Fruit fly (Drosophila melanogaster) whole organism, embryonic: ENCODE data around the gene Fign.

Experiments
- B-H1 ChIP-seq: fragments of 200-800 bp; sonication (Bioruptor generic); IDR thresholded peaks from 3 replicates; pipeline ENCODE4 v1.3.6; 2022; ENCODE audit warnings: missing biosample characterization, missing genetic modification characterization
- BEAF-32 ChIP-seq: fragments of 200-800 bp; sonication (Bioruptor generic); optimal IDR thresholded peaks from 3 replicates; lab custom pipeline; 2017; ENCODE audit warnings: missing biosample characterization, missing genetic modification characterization, mild to moderate bottlenecking, moderate library complexity, missing genetic modification reagents
- BtbVII ChIP-seq: fragments of 200-800 bp; sonication (Bioruptor generic); optimal IDR thresholded peaks from 3 replicates; lab custom pipeline; 2017; ENCODE audit warnings: missing biosample characterization, mild to moderate bottlenecking, missing genetic modification characterization
- CG10274 ChIP-seq: fragments of 200-800 bp; sonication (Bioruptor generic); optimal IDR thresholded peaks from 3 replicates; lab custom pipeline; 2017; ENCODE audit warnings: missing biosample characterization, mild to moderate bottlenecking, missing genetic modification characterization
- CG10366 ChIP-seq: fragments of 200-800 bp; sonication (Bioruptor generic); IDR thresholded peaks from 2 replicates; pipeline ENCODE4 v1.3.6; 2022; ENCODE audit warnings: missing biosample characterization, missing genetic modification characterization
- CG10565 ChIP-seq: fragments of 200-800 bp; sonication (Bioruptor generic); optimal IDR thresholded peaks from 3 replicates; lab custom pipeline; 2016; ENCODE audit warnings: missing biosample characterization, mild to moderate bottlenecking, missing genetic modification characterization
- CG11695 ChIP-seq: fragments of 200-800 bp; sonication (Bioruptor generic); IDR thresholded peaks from 3 replicates; pipeline ENCODE4 v1.3.6; 2022; ENCODE audit warnings: missing biosample characterization, missing genetic modification characterization
- CG11723 ChIP-seq: fragments of 200-800 bp; sonication (Bioruptor generic); optimal IDR thresholded peaks from 2 replicates; lab custom pipeline; 2017; ENCODE audit warnings: missing biosample characterization, mild to moderate bottlenecking, missing genetic modification characterization
- CG13775 ChIP-seq: fragments of 200-800 bp; sonication (Bioruptor generic); optimal IDR thresholded peaks from 3 replicates; lab custom pipeline; 2017; ENCODE audit warnings: missing biosample characterization, mild to moderate bottlenecking, missing genetic modification characterization
- CG15514 ChIP-seq: fragments of 200-800 bp; sonication (Bioruptor generic); optimal IDR thresholded peaks from 3 replicates; lab custom pipeline; 2017; ENCODE audit warnings: missing biosample characterization, missing genetic modification characterization, mild to moderate bottlenecking, moderate library complexity, missing genetic modification reagents
- CG16815 ChIP-seq: fragments of 200-800 bp; sonication (Bioruptor generic); optimal IDR thresholded peaks from 3 replicates; lab custom pipeline; 2017; ENCODE audit warnings: missing biosample characterization, mild to moderate bottlenecking, missing genetic modification characterization
- CG17802 ChIP-seq: fragments of 200-800 bp; sonication (Bioruptor generic); optimal IDR thresholded peaks from 2 replicates; lab custom pipeline; 2018; ENCODE audit warnings: missing biosample characterization, mild to moderate bottlenecking, missing genetic modification characterization, moderate library complexity
- CG18262 ChIP-seq: fragments of 200-800 bp; optimal IDR thresholded peaks from 3 replicates; lab custom pipeline; 2019; ENCODE audit warnings: missing biosample characterization, mild to moderate bottlenecking, missing genetic modification characterization, moderate library complexity
- CG18476 ChIP-seq: fragments of 200-800 bp; sonication (Bioruptor generic); optimal IDR thresholded peaks from 2 replicates; lab custom pipeline; 2016; ENCODE audit warnings: missing biosample characterization, mild to moderate bottlenecking, missing genetic modification characterization
- CG30431 ChIP-seq: fragments of 200-800 bp; sonication (Bioruptor generic); optimal IDR thresholded peaks from 2 replicates; lab custom pipeline; 2017; ENCODE audit warnings: missing biosample characterization, missing genetic modification characterization
- CG34376 ChIP-seq: fragments of 200-800 bp; sonication (Bioruptor generic); optimal IDR thresholded peaks from 2 replicates; lab custom pipeline; 2018; ENCODE audit warnings: missing biosample characterization, mild to moderate bottlenecking, missing genetic modification characterization
- CG4730 ChIP-seq: fragments of 200-800 bp; sonication (Bioruptor generic); IDR thresholded peaks from 2 replicates; pipeline ENCODE4 v1.3.6; 2022; ENCODE audit warnings: missing biosample characterization, missing genetic modification characterization
- CG4820 ChIP-seq: fragments of 200-800 bp; sonication (Bioruptor generic); optimal IDR thresholded peaks from 3 replicates; lab custom pipeline; 2016; ENCODE audit warnings: missing biosample characterization, missing genetic modification characterization
- CG6654 ChIP-seq: fragments of 200-800 bp; sonication (Bioruptor generic); optimal IDR thresholded peaks from 2 replicates; lab custom pipeline; 2017; ENCODE audit warnings: missing biosample characterization, mild to moderate bottlenecking, missing genetic modification characterization
- CG6689 ChIP-seq: fragments of 200-800 bp; sonication (Bioruptor generic); IDR thresholded peaks from 2 replicates; pipeline ENCODE4 v1.3.6; 2022; ENCODE audit warnings: missing biosample characterization, missing genetic modification characterization
- CG7786 ChIP-seq: fragments of 200-800 bp; sonication (Bioruptor generic); optimal IDR thresholded peaks from 2 replicates; lab custom pipeline; 2016; ENCODE audit warnings: missing biosample characterization, missing genetic modification characterization
- CG7839 ChIP-seq: fragments of 200-800 bp; sonication (Bioruptor generic); optimal IDR thresholded peaks from 3 replicates; lab custom pipeline; 2018; ENCODE audit warnings: missing biosample characterization, mild to moderate bottlenecking, missing genetic modification characterization, moderate library complexity
- CG7987 ChIP-seq: fragments of 200-800 bp; sonication (Bioruptor generic); optimal IDR thresholded peaks from 2 replicates; lab custom pipeline; 2018; ENCODE audit warnings: missing biosample characterization, mild to moderate bottlenecking, missing genetic modification characterization, moderate library complexity
- Dfd ChIP-seq, 2 experiments: fragments of >200 bp; optimal IDR thresholded peaks; 2 replicates each; lab custom pipeline; 2017; ENCODE audit warnings: missing biosample characterization in 2 of 2, missing genetic modification characterization in 2 of 2
- Hr78 ChIP-seq, 2 experiments: fragments of 200-800 bp in 1 of 2; fragments of >200 bp in 1 of 2; sonication (Bioruptor generic) in 1 of 2; optimal IDR thresholded peaks; 2 replicates each; lab custom pipeline; 2017 to 2019; ENCODE audit warnings: missing biosample characterization in 2 of 2, missing genetic modification characterization in 2 of 2, mild to moderate bottlenecking in 1 of 2, moderate library complexity in 1 of 2
- Med ChIP-seq: fragments of 200-800 bp; sonication (Bioruptor generic); peaks from one replicate; lab custom pipeline; 2016; ENCODE audit warnings: missing biosample characterization, missing genetic modification characterization, mild to moderate bottlenecking, inconsistent platforms, moderate library complexity
- Oli ChIP-seq: fragments of 200-800 bp; sonication (Bioruptor generic); optimal IDR thresholded peaks from 2 replicates; lab custom pipeline; 2018; ENCODE audit warnings: missing biosample characterization, mild to moderate bottlenecking, missing genetic modification characterization, moderate library complexity
- Ravus ChIP-seq: fragments of 200-800 bp; sonication (Bioruptor generic); IDR thresholded peaks from 2 replicates; pipeline ENCODE4 v1.3.6; 2022; ENCODE audit warnings: missing biosample characterization, missing genetic modification characterization
- Sox100B ChIP-seq: fragments of 200-800 bp; sonication (Bioruptor generic); optimal IDR thresholded peaks from 3 replicates; lab custom pipeline; 2018; ENCODE audit warnings: missing biosample characterization, mild to moderate bottlenecking, missing genetic modification characterization
- Stat92E ChIP-seq, 3 experiments: fragments of >200 bp in 2 of 3; fragments of 200-800 bp in 1 of 3; sonication (Bioruptor generic) in 1 of 3; optimal IDR thresholded peaks; 2 replicates each; lab custom pipeline; 2017 to 2019; ENCODE audit warnings: missing biosample characterization in 3 of 3, missing genetic modification characterization in 3 of 3, mild to moderate bottlenecking in 1 of 3, moderate library complexity in 1 of 3
- Vsx1 ChIP-seq: fragments of 200-800 bp; sonication (Bioruptor generic); optimal IDR thresholded peaks from 2 replicates; lab custom pipeline; 2017; ENCODE audit warnings: missing biosample characterization, mild to moderate bottlenecking, missing genetic modification characterization, missing genetic modification reagents
- ac ChIP-seq: fragments of 200-800 bp; sonication (Bioruptor generic); optimal IDR thresholded peaks from 3 replicates; lab custom pipeline; 2017; ENCODE audit warnings: missing biosample characterization, mild to moderate bottlenecking, missing genetic modification characterization
- ara ChIP-seq: fragments of 200-800 bp; sonication (Bioruptor generic); IDR thresholded peaks from 2 replicates; pipeline ENCODE4 v1.3.6; 2022; ENCODE audit warnings: missing biosample characterization, missing genetic modification characterization
- bowl ChIP-seq: fragments of 200-800 bp; sonication (Bioruptor generic); IDR thresholded peaks from 2 replicates; pipeline ENCODE4 v1.3.6; 2022; ENCODE audit warnings: missing biosample characterization, missing genetic modification characterization
- ci ChIP-seq: fragments of 200-800 bp; sonication (Bioruptor generic); IDR thresholded peaks from 3 replicates; pipeline ENCODE4 v1.3.6; 2022; ENCODE audit warnings: missing biosample characterization, missing genetic modification characterization
- dati ChIP-seq: fragments of 200-800 bp; sonication (Bioruptor generic); IDR thresholded peaks from 2 replicates; pipeline ENCODE4 v1.3.6; 2022; ENCODE audit warnings: missing biosample characterization, missing genetic modification characterization
- en ChIP-seq: fragments of 200-800 bp; sonication (Bioruptor generic); optimal IDR thresholded peaks from 2 replicates; lab custom pipeline; 2016; ENCODE audit warnings: missing biosample characterization, missing genetic modification characterization
- gcm2 ChIP-seq: fragments of 200-800 bp; sonication (Bioruptor generic); optimal IDR thresholded peaks from 2 replicates; lab custom pipeline; 2016; ENCODE audit warnings: missing biosample characterization, missing genetic modification characterization
- inv ChIP-seq: fragments of 200-800 bp; sonication (Bioruptor generic); IDR thresholded peaks from 2 replicates; pipeline ENCODE4 v1.3.6; 2022; ENCODE audit warnings: missing biosample characterization, missing genetic modification characterization; ENCODE audit not compliant: partially characterized antibody
- kah ChIP-seq: fragments of 200-800 bp; sonication (Bioruptor generic); optimal IDR thresholded peaks from 2 replicates; lab custom pipeline; 2018; ENCODE audit warnings: missing biosample characterization, mild to moderate bottlenecking, missing genetic modification characterization
- lbe ChIP-seq: fragments of 200-800 bp; sonication (Bioruptor generic); optimal IDR thresholded peaks from 2 replicates; lab custom pipeline; 2016; ENCODE audit warnings: missing biosample characterization, mild to moderate bottlenecking, missing genetic modification characterization
- maf-S ChIP-seq: fragments of 200-800 bp; sonication (Bioruptor generic); optimal IDR thresholded peaks from 2 replicates; lab custom pipeline; 2016; ENCODE audit warnings: missing biosample characterization, missing genetic modification characterization
- mirr ChIP-seq: fragments of 200-800 bp; sonication (Bioruptor generic); optimal IDR thresholded peaks from 3 replicates; lab custom pipeline; 2018; ENCODE audit warnings: missing biosample characterization, mild to moderate bottlenecking, missing genetic modification characterization
- slbo ChIP-seq: fragments of 200-800 bp; sonication (Bioruptor generic); IDR thresholded peaks from 2 replicates; pipeline ENCODE4 v1.3.6; 2022; ENCODE audit warnings: missing biosample characterization, missing genetic modification characterization
- ssp ChIP-seq: fragments of 200-800 bp; sonication (Bioruptor generic); IDR thresholded peaks from 2 replicates; pipeline ENCODE4 v1.3.6; 2022; ENCODE audit warnings: missing biosample characterization, missing genetic modification characterization
- usp ChIP-seq: fragments of >200 bp; optimal IDR thresholded peaks from 2 replicates; lab custom pipeline; 2017; ENCODE audit warnings: missing biosample characterization, missing genetic modification characterization
- vfl ChIP-seq: fragments of 200-800 bp; sonication (Bioruptor generic); optimal IDR thresholded peaks from 2 replicates; lab custom pipeline; 2016; ENCODE audit warnings: missing biosample characterization, missing genetic modification characterization
- zf30C ChIP-seq: fragments of 200-800 bp; sonication (Bioruptor generic); optimal IDR thresholded peaks from 3 replicates; lab custom pipeline; 2018; ENCODE audit warnings: missing biosample characterization, mild to moderate bottlenecking, missing genetic modification characterization

Gene Fign

dm6 chr2L:3302958-3303842 lies 16.5 kb downstream of the Fign start, which contains the start of gene CG9663 (continued):
- peak in 1 of 2 experiments; percentile 81 for TF ChIP-seq Hr78 (GFP tag; optimal IDR thresholded peaks at IDR 0.05; lab: Kevin White, UChicago)
- peak; percentile 71; the same call in 2 of the 3 replicates for TF ChIP-seq ci (GFP tag; lab: Robert Waterston, UW)
- TF ChIP-seq CG6654 = no peak
- TF ChIP-seq zf30C (GFP tag; lab: Kevin White, UChicago) = no peak
- no peak for TF ChIP-seq CG11723 (GFP tag; lab: Kevin White, UChicago)
- no peak for TF ChIP-seq maf-S (GFP tag; lab: Kevin White, UChicago)
- no peak for TF ChIP-seq ac (GFP tag; lab: Kevin White, UChicago)
- no peak for TF ChIP-seq en
- peak; percentile 74 for TF ChIP-seq Med (GFP tag; lab: Kevin White, UChicago)
- TF ChIP-seq CG34376 = peak; percentile 68
- no peak for TF ChIP-seq CG7987 (GFP tag; lab: Kevin White, UChicago)
- no peak for TF ChIP-seq CG6689 (GFP tag; lab: Robert Waterston, UW)
- peak in 1 of 3 experiments; percentile 59 for TF ChIP-seq Stat92E (GFP tag; optimal IDR thresholded peaks at IDR 0.05; lab: Kevin White, UChicago)
- TF ChIP-seq ssp = no peak
- TF ChIP-seq Dfd (GFP tag; optimal IDR thresholded peaks at IDR 0.05; lab: Kevin White, UChicago) = no peak
- no peak for TF ChIP-seq CG30431
- TF ChIP-seq CG13775 = peak; percentile 1
- peak; percentile 40; the same call in 1 of the 2 replicates for TF ChIP-seq bowl (GFP tag; lab: Robert Waterston, UW)
- TF ChIP-seq dati = no peak
- peak; percentile 43 for TF ChIP-seq lbe (GFP tag; lab: Kevin White, UChicago)
- TF ChIP-seq Sox100B (GFP tag; lab: Kevin White, UChicago) = no peak
- TF ChIP-seq mirr = peak; percentile 67
- TF ChIP-seq CG15514 (GFP tag; lab: Kevin White, UChicago) = peak; percentile 35
- no peak for TF ChIP-seq usp (GFP tag; lab: Kevin White, UChicago)
- TF ChIP-seq vfl = no peak
- TF ChIP-seq B-H1 (GFP tag; lab: Robert Waterston, UW) = peak; percentile 28; the same call in 1 of the 3 replicates
- TF ChIP-seq CG16815 (GFP tag; lab: Kevin White, UChicago) = no peak
- no peak for TF ChIP-seq CG4820
- peak; percentile 40 for TF ChIP-seq slbo (GFP tag; lab: Robert Waterston, UW)
- no peak for TF ChIP-seq CG10274
- peak; percentile 47 for TF ChIP-seq BtbVII (GFP tag; lab: Kevin White, UChicago)
- TF ChIP-seq CG4730 = no peak
- 0 out of 2 replicates have a peak, but pooled peaks have one; percentile 23 for TF ChIP-seq ara (GFP tag; lab: Robert Waterston, UW)
- no peak for TF ChIP-seq Ravus (GFP tag; lab: Robert Waterston, UW)
- TF ChIP-seq BEAF-32 (GFP tag; lab: Kevin White, UChicago) = peak; percentile 53
- 0 out of 2 replicates have a peak, but pooled peaks have one; percentile 26 for TF ChIP-seq inv
- peak; percentile 51 for TF ChIP-seq gcm2
- peak; percentile 28 for TF ChIP-seq CG7839 (tag; lab: Kevin White, UChicago)
- TF ChIP-seq CG18476 = no peak
- peak; percentile 26 for TF ChIP-seq CG7786 (GFP tag; lab: Kevin White, UChicago)
- TF ChIP-seq Oli (tag; lab: Kevin White, UChicago) = no peak
- TF ChIP-seq CG17802 (tag; lab: Kevin White, UChicago) = no peak
- no peak; the same call in 1 of the 2 replicates for TF ChIP-seq CG10366
- TF ChIP-seq CG18262 (tag; lab: Kevin White, UChicago) = peak; percentile 10
- no peak for TF ChIP-seq CG10565
- no peak for TF ChIP-seq Vsx1
- no peak for TF ChIP-seq kah (GFP tag; lab: Kevin White, UChicago)
- 0 out of 3 replicates have a peak, but pooled peaks have one; percentile 9 for TF ChIP-seq CG11695 (GFP tag; lab: Robert Waterston, UW)
